Worm (Caenorhabditis elegans) whole organism, L4/young adult: ENCODE data around the gene F35F10.6.

Experiments
- W03F9.2 ChIP-seq: fragments of 150-350 bp; optimal IDR thresholded peaks from 2 replicates; lab custom pipeline; 2014; ENCODE audit warnings: missing biosample characterization, missing genetic modification characterization
- dao-5 ChIP-seq: sonication (generic microtip); optimal IDR thresholded peaks from 2 replicates; lab custom pipeline; 2016; ENCODE audit warnings: missing genotype, missing genetic modification characterization, moderate library complexity, missing compliant biosample characterization
- him-1 ChIP-seq: sonication (generic microtip); optimal IDR thresholded peaks from 2 replicates; lab custom pipeline; 2016; ENCODE audit warnings: missing genotype, missing genetic modification reagents, missing genetic modification characterization, missing compliant biosample characterization

DNA sequence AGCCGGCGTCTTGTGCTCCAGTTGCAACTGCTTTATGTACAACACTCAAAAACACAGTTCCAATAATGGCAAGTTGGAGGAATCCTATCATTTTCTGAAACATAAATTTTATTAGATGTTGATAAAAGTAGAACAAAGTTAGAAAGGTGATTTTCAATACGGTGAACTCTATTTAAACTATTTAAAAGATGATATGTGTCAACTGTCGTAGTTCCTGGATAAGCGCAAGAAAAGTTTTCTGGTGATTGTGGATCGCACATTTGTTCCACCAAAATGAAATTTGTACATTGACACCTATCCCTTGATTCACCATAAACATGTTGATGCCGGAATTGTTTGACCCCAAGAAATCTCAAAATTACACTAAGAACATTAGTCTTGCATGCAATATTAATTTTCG, 42.9 kb upstream of the F35F10.6 start, which contains the start of gene C17B7.9:
- TF ChIP-seq him-1 (tag; lab: Kevin White, UChicago): no peak
- no peak for TF ChIP-seq W03F9.2 (tag; lab: Kevin White, UChicago)
- no peak for TF ChIP-seq dao-5 (tag; lab: Kevin White, UChicago)
